Fruit fly (Drosophila melanogaster) S2 (cell line): ENCODE results near the gene Upf1.

Source experiments
- CG8478 ChIP-seq: fragments of >200 bp; optimal IDR thresholded peaks from 2 replicates; lab custom pipeline; 2018
- CTCF ChIP-seq, 2 experiments: fragments of >200 bp; optimal IDR thresholded peaks; 2 replicates each; lab custom pipeline; 2018

DNA sequence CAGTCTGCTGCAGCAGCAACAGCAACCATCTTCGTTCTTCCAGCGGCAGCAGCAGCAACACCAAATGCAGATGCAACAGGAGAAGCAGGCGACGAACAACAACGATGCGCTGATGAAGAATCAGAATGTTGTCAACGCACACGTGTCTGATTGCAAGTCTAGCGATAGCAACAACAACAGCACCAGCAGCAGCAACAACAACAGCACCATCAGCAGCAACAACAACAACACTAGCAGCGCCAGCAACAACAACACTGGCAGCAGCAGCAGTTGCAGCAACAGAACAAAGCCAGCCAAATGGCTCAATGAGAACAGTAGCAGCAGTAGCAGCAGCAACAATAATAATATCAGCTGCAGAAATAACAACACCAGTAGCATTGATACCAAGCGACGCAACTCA lies 10.0 kb downstream of the Upf1 start:
- no peak for TF ChIP-seq CTCF (optimal IDR thresholded peaks at IDR 0.05; lab: Kevin White, UChicago)
- TF ChIP-seq CG8478, result no peak
